Fruit fly (Drosophila melanogaster): ENCODE measurements around the gene Cep97.

Gene Cep97

dm6 chr2L:3914655-3915054, 47.2 kb downstream of the Cep97 start:
- TF ChIP-seq cic (GFP tag; optimal IDR thresholded peaks at IDR 0.05) (no peak), toe (GFP tag; optimal IDR thresholded peaks at IDR 0.05) (no peak), CG11617 (GFP tag; optimal IDR thresholded peaks at IDR 0.05) (no peak), Mnt (GFP tag; optimal IDR thresholded peaks at IDR 0.05) (no peak), Crg-1 (GFP tag; optimal IDR thresholded peaks at IDR 0.05) (no peak), CG5204 (GFP tag; optimal IDR thresholded peaks at IDR 0.05) (no peak), CG33017 (tag; optimal IDR thresholded peaks at IDR 0.05) (no peak), Clk (GFP tag; optimal IDR thresholded peaks at IDR 0.05) (no peak), pad (GFP tag; optimal IDR thresholded peaks at IDR 0.05) (no peak), CG1620 (GFP tag; optimal IDR thresholded peaks at IDR 0.05) (no peak), CG7045 (GFP tag; optimal IDR thresholded peaks at IDR 0.05) (no peak), Hr96 (GFP tag; optimal IDR thresholded peaks at IDR 0.05) (no peak), ovo (GFP tag; optimal IDR thresholded peaks at IDR 0.05) (no peak), cnc (optimal IDR thresholded peaks at IDR 0.05) (no peak)

dm6 chr2L:3916857-3917256, 49.4 kb downstream of the Cep97 start:
- TF ChIP-seq CG12768 (GFP tag; optimal IDR thresholded peaks at IDR 0.05) = no peak
- TF ChIP-seq CG7101 (tag; optimal IDR thresholded peaks at IDR 0.05) = no peak
- TF ChIP-seq CG1620 (GFP tag; optimal IDR thresholded peaks at IDR 0.05) = no peak
- no peak for TF ChIP-seq cic (GFP tag; optimal IDR thresholded peaks at IDR 0.05)
- TF ChIP-seq tj (GFP tag; optimal IDR thresholded peaks at IDR 0.05) = no peak
- TF ChIP-seq bab1 (GFP tag; optimal IDR thresholded peaks at IDR 0.05) = no peak
- TF ChIP-seq Hr96 (GFP tag; optimal IDR thresholded peaks at IDR 0.05) = no peak
- TF ChIP-seq CG14711 (tag; optimal IDR thresholded peaks at IDR 0.05) = no peak
- no peak for TF ChIP-seq ovo (GFP tag; optimal IDR thresholded peaks at IDR 0.05)
- TF ChIP-seq CG7045 (GFP tag; optimal IDR thresholded peaks at IDR 0.05) = no peak
- no peak for TF ChIP-seq cnc (optimal IDR thresholded peaks at IDR 0.05)
- TF ChIP-seq CG11617 (GFP tag; optimal IDR thresholded peaks at IDR 0.05) = no peak
- TF ChIP-seq CG5204 (GFP tag; optimal IDR thresholded peaks at IDR 0.05) = no peak
- no peak for TF ChIP-seq pad (GFP tag; optimal IDR thresholded peaks at IDR 0.05)
- no peak for TF ChIP-seq Clk (GFP tag; optimal IDR thresholded peaks at IDR 0.05)
- TF ChIP-seq toe (GFP tag; optimal IDR thresholded peaks at IDR 0.05) = no peak
- TF ChIP-seq Crg-1 (GFP tag; optimal IDR thresholded peaks at IDR 0.05) = no peak

Measured in whole organism, adult.